Worm (Caenorhabditis elegans) whole organism, late embryonic: ENCODE results near the gene K12H6.9.

Experiments
- K09A11.1 ChIP-seq: sonication (generic microtip); optimal IDR thresholded peaks from 2 replicates; lab custom pipeline; 2017; ENCODE audit warnings: antibody characterized with exemption, mild to moderate bottlenecking, missing genetic modification characterization, missing compliant biosample characterization; ENCODE audit not compliant: insufficient read depth
- T23F11.4 ChIP-seq: fragments of 200-800 bp; sonication (Bioruptor generic); optimal IDR thresholded peaks from 2 replicates; lab custom pipeline; 2018; ENCODE audit warnings: mild to moderate bottlenecking, missing genetic modification characterization, missing compliant biosample characterization
- ahr-1 ChIP-seq: sonication (generic microtip); optimal IDR thresholded peaks from 2 replicates; lab custom pipeline; 2016; ENCODE audit warnings: missing genetic modification characterization, missing compliant biosample characterization
- ceh-18 ChIP-seq: sonication (generic microtip); optimal IDR thresholded peaks from 2 replicates; lab custom pipeline; 2016; ENCODE audit warnings: missing genetic modification characterization, missing compliant biosample characterization
- ceh-22 ChIP-seq: sonication (generic microtip); optimal IDR thresholded peaks from 2 replicates; lab custom pipeline; 2017; ENCODE audit warnings: missing biosample characterization, missing genetic modification characterization
- ceh-24 ChIP-seq: sonication (generic microtip); optimal IDR thresholded peaks from 2 replicates; lab custom pipeline; 2016; ENCODE audit warnings: mild to moderate bottlenecking, missing genetic modification characterization, missing compliant biosample characterization
- ceh-31 ChIP-seq: sonication (generic microtip); optimal IDR thresholded peaks from 2 replicates; lab custom pipeline; 2016; ENCODE audit warnings: missing genetic modification characterization, missing compliant biosample characterization
- ceh-48 ChIP-seq: sonication (generic microtip); optimal IDR thresholded peaks from 2 replicates; lab custom pipeline; 2016; ENCODE audit warnings: missing genetic modification characterization, inconsistent platforms, missing compliant biosample characterization
- ceh-6 ChIP-seq: fragments of 200-800 bp; sonication (Bioruptor generic); optimal IDR thresholded peaks from 2 replicates; lab custom pipeline; 2018; ENCODE audit warnings: mild to moderate bottlenecking, missing genetic modification characterization, missing compliant biosample characterization
- dve-1 ChIP-seq: sonication (generic microtip); optimal IDR thresholded peaks from 2 replicates; lab custom pipeline; 2017; ENCODE audit warnings: antibody characterized with exemption, mild to moderate bottlenecking, missing genetic modification characterization, missing compliant biosample characterization
- ets-4 ChIP-seq: sonication (generic microtip); optimal IDR thresholded peaks from 2 replicates; lab custom pipeline; 2016; ENCODE audit warnings: missing genetic modification characterization, missing compliant biosample characterization
- fax-1 ChIP-seq: sonication (generic microtip); optimal IDR thresholded peaks from 2 replicates; lab custom pipeline; 2016; ENCODE audit warnings: missing genotype, missing genetic modification characterization, missing compliant biosample characterization
- gmeb-2 ChIP-seq: sonication (generic microtip); optimal IDR thresholded peaks from 2 replicates; lab custom pipeline; 2016; ENCODE audit warnings: missing genetic modification characterization, inconsistent platforms, missing compliant biosample characterization
- hlh-13 ChIP-seq: fragments of 200-800 bp; sonication (Bioruptor generic); optimal IDR thresholded peaks from 2 replicates; lab custom pipeline; 2018; ENCODE audit warnings: mild to moderate bottlenecking, missing genetic modification characterization, missing compliant biosample characterization
- hlh-30 ChIP-seq: sonication (generic microtip); optimal IDR thresholded peaks from 2 replicates; lab custom pipeline; 2017; ENCODE audit warnings: antibody characterized with exemption, missing genetic modification characterization, missing compliant biosample characterization; ENCODE audit not compliant: insufficient read depth
- hlh-8 ChIP-seq: sonication (generic microtip); optimal IDR thresholded peaks from 2 replicates; lab custom pipeline; 2016; ENCODE audit warnings: missing genotype, missing genetic modification characterization, missing compliant biosample characterization
- madf-2 ChIP-seq: sonication (generic microtip); optimal IDR thresholded peaks from 2 replicates; lab custom pipeline; 2017; ENCODE audit warnings: missing genetic modification characterization, missing compliant biosample characterization
- mec-3 ChIP-seq: sonication (generic microtip); optimal IDR thresholded peaks from 2 replicates; lab custom pipeline; 2016; ENCODE audit warnings: borderline replicate concordance, missing genetic modification characterization, missing compliant biosample characterization
- nfya-1 ChIP-seq: sonication (generic microtip); optimal IDR thresholded peaks from 2 replicates; lab custom pipeline; 2017; ENCODE audit warnings: missing genetic modification characterization, mild to moderate bottlenecking, missing compliant biosample characterization, antibody characterized with exemption, moderate library complexity
- nhr-11 ChIP-seq: fragments of 150-350 bp; optimal IDR thresholded peaks from 2 replicates; lab custom pipeline; 2014; ENCODE audit warnings: missing biosample characterization, missing genetic modification characterization
- nhr-232 ChIP-seq: sonication (generic microtip); optimal IDR thresholded peaks from 2 replicates; lab custom pipeline; 2016; ENCODE audit warnings: missing genetic modification characterization, missing compliant biosample characterization
- pag-3 ChIP-seq: sonication (generic microtip); optimal IDR thresholded peaks from 2 replicates; lab custom pipeline; 2016; ENCODE audit warnings: missing compliant biosample characterization, missing genetic modification characterization, borderline replicate concordance
- pax-1 ChIP-seq: fragments of 150-350 bp; optimal IDR thresholded peaks from 2 replicates; lab custom pipeline; 2014; ENCODE audit warnings: missing biosample characterization, missing genetic modification characterization
- pqm-1 ChIP-seq: sonication (generic microtip); optimal IDR thresholded peaks from 2 replicates; lab custom pipeline; 2016; ENCODE audit warnings: missing genetic modification characterization, missing compliant biosample characterization
- sox-2 ChIP-seq: fragments of 200-800 bp; sonication (Bioruptor generic); IDR thresholded peaks from 2 replicates; pipeline ENCODE4 v1.3.6; 2022; ENCODE audit warnings: missing genetic modification reagents, missing genetic modification characterization, missing compliant biosample characterization
- sox-4 ChIP-seq: sonication (generic microtip); optimal IDR thresholded peaks from 2 replicates; lab custom pipeline; 2017; ENCODE audit warnings: mild to moderate bottlenecking, missing genetic modification characterization, inconsistent platforms, missing compliant biosample characterization
- zip-5 ChIP-seq: sonication (generic microtip); optimal IDR thresholded peaks from 2 replicates; lab custom pipeline; 2016; ENCODE audit warnings: missing genetic modification characterization, missing compliant biosample characterization
- ztf-16 ChIP-seq: sonication (generic microtip); optimal IDR thresholded peaks from 2 replicates; lab custom pipeline; 2017; ENCODE audit warnings: missing genetic modification characterization, missing compliant biosample characterization

The K12H6.9 gene

DNA sequence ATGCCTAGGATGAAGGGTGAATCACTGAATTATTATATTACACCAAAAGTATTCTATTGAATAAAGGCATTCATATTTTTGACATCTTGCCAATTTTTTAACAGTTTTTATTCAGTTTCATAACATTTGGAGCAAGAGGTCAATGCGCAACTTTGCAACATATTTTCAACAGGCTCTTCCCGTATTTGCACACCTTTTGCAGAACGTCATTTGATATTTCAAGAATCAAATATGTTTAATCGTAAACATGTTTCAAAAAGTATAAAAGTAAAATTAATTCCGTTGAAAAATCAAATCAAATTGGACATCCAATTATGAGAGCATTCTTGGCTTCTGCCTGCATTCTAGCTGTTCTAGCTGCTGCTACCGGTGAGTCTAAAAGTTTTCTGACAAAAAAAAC lies 43.5 kb downstream of the K12H6.9 start, which contains the start of gene Y110A2AL.2:
Gene Y110A2AL.2 (plus strand): TSS at position 301 of the 400 bp plus-strand sequence.
- TF ChIP-seq ceh-31 (tag; lab: Kevin White, UChicago) (no peak), sox-4 (tag; lab: Kevin White, UChicago) (no peak), madf-2 (no peak), ceh-24 (tag; lab: Kevin White, UChicago) (no peak), hlh-8 (no peak), ahr-1 (no peak), ceh-6 (GFP tag; lab: Kevin White, UChicago) (no peak), ceh-22 (tag; lab: Kevin White, UChicago) (no peak), T23F11.4 (GFP tag; lab: Kevin White, UChicago) (no peak), hlh-13 (GFP tag; lab: Kevin White, UChicago) (no peak), fax-1 (tag; lab: Kevin White, UChicago) (no peak), nhr-11 (tag; lab: Kevin White, UChicago) (no peak), hlh-30 (tag; lab: Kevin White, UChicago) (no peak)
- TF ChIP-seq, all 69 proteins: peak for 0

DNA sequence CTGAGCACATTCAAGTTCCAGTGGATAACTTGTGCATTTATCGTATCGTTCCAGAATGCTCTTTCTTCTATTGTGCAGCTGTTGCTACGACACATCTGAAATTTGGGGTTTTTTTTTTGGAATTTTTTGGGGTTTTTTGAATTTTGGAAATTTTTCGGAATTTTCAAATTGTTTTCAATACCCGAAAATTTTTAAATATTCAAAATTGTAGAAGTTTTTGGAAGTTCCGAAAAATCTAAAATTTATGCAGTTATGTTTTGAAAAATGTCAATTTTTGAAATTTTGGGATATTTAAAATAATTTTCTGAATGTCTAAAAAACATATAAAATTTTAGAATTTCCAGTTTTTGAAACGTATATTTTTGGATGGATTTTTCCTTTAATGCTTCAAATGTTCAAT lies 47.6 kb downstream of the K12H6.9 start, which contains the start of gene Y110A2AL.10:
Gene Y110A2AL.10 (minus strand): TSS at position 101 of the 400 bp plus-strand sequence.
- no peak for TF ChIP-seq ahr-1
- no peak for TF ChIP-seq ets-4 (tag; lab: Kevin White, UChicago)
- TF ChIP-seq sox-2 (GFP tag; lab: Robert Waterston, UW): no peak
- no peak for TF ChIP-seq ceh-18
- TF ChIP-seq K09A11.1 (tag; lab: Kevin White, UChicago): no peak
- TF ChIP-seq pag-3 (tag; lab: Kevin White, UChicago): no peak
- TF ChIP-seq ztf-16 (tag; lab: Kevin White, UChicago): no peak
- no peak for TF ChIP-seq ceh-48 (tag; lab: Kevin White, UChicago)
- no peak for TF ChIP-seq dve-1 (tag; lab: Kevin White, UChicago)
- no peak for TF ChIP-seq mec-3 (tag; lab: Kevin White, UChicago)
- TF ChIP-seq pax-1 (tag; lab: Kevin White, UChicago): no peak
- TF ChIP-seq zip-5 (tag; lab: Kevin White, UChicago): no peak
- no peak for TF ChIP-seq gmeb-2 (tag; lab: Kevin White, UChicago)
- TF ChIP-seq pqm-1 (tag; lab: Kevin White, UChicago): no peak
- TF ChIP-seq nhr-232 (tag; lab: Kevin White, UChicago): no peak
- TF ChIP-seq nfya-1: no peak
